Worm (Caenorhabditis elegans) whole organism, L4/young adult: ENCODE data around the gene C35D10.7.

Source experiments
- W03F9.2 ChIP-seq: fragments of 150-350 bp; optimal IDR thresholded peaks from 2 replicates; lab custom pipeline; 2014; ENCODE audit warnings: missing biosample characterization, missing genetic modification characterization
- dao-5 ChIP-seq: sonication (generic microtip); optimal IDR thresholded peaks from 2 replicates; lab custom pipeline; 2016; ENCODE audit warnings: missing genotype, missing genetic modification characterization, moderate library complexity, missing compliant biosample characterization
- him-1 ChIP-seq: sonication (generic microtip); optimal IDR thresholded peaks from 2 replicates; lab custom pipeline; 2016; ENCODE audit warnings: missing genotype, missing genetic modification reagents, missing genetic modification characterization, missing compliant biosample characterization

C35D10.7 gene

ce11 chrIII:4878281-4878680, 22.3 kb downstream of the C35D10.7 start, which contains the start of the genes tost-1 and arx-6:
Gene tost-1, minus strand, starts transcription at chrIII:4878311.
Gene arx-6, plus strand, starts transcription at chrIII:4878658.
- TF ChIP-seq dao-5 (tag; lab: Kevin White, UChicago) (no peak), W03F9.2 (tag; lab: Kevin White, UChicago) (no peak), him-1 (tag; lab: Kevin White, UChicago) (no peak)

ce11 chrIII:4879445-4879844, 23.5 kb downstream of the C35D10.7 start, which contains the start of gene C35D10.1:
Gene C35D10.1, plus strand, starts transcription at chrIII:4879745.
- TF ChIP-seq him-1 (tag; lab: Kevin White, UChicago) (no peak), W03F9.2 (tag; lab: Kevin White, UChicago) (no peak), dao-5 (tag; lab: Kevin White, UChicago) (no peak)

- TF ChIP-seq dao-5 (tag; lab: Kevin White, UChicago) (no peak), W03F9.2 (tag; lab: Kevin White, UChicago) (no peak)
Observed at ce11 chrIII:4881955-4882354, 26.0 kb downstream of the C35D10.7 start.

- TF ChIP-seq dao-5 (tag; lab: Kevin White, UChicago) (no peak), W03F9.2 (tag; lab: Kevin White, UChicago) (no peak), him-1 (tag; lab: Kevin White, UChicago) (no peak)
Observed at ce11 chrIII:4883429-4883828, 27.4 kb downstream of the C35D10.7 start, which contains the start of gene clec-5. Gene clec-5, minus strand, starts transcription at chrIII:4883606.

- no peak for TF ChIP-seq dao-5 (tag; lab: Kevin White, UChicago)
- no peak for TF ChIP-seq W03F9.2 (tag; lab: Kevin White, UChicago)
- TF ChIP-seq him-1 (tag; lab: Kevin White, UChicago): no peak
Observed at ce11 chrIII:4887291-4887690, 31.3 kb downstream of the C35D10.7 start, which contains the start of gene clec-6. Gene clec-6, minus strand, starts transcription at chrIII:4887444.

ce11 chrIII:4890997-4891396, 35.0 kb downstream of the C35D10.7 start, which contains the start of gene F26F4.5:
Gene F26F4.5, minus strand, starts transcription at chrIII:4891252.
- TF ChIP-seq him-1 (tag; lab: Kevin White, UChicago): no peak
- TF ChIP-seq W03F9.2 (tag; lab: Kevin White, UChicago): no peak
- TF ChIP-seq dao-5 (tag; lab: Kevin White, UChicago): no peak

ce11 chrIII:4893540-4893939, 37.5 kb downstream of the C35D10.7 start, which contains the start of gene F26F4.6:
Gene F26F4.6, minus strand, starts transcription at chrIII:4893640.
- TF ChIP-seq him-1 (tag; lab: Kevin White, UChicago) (no peak), W03F9.2 (tag; lab: Kevin White, UChicago) (no peak), dao-5 (tag; lab: Kevin White, UChicago) (no peak)

ce11 chrIII:4895313-4895712, 39.3 kb downstream of the C35D10.7 start:
- TF ChIP-seq W03F9.2 (tag; lab: Kevin White, UChicago) (no peak), dao-5 (tag; lab: Kevin White, UChicago) (no peak), him-1 (tag; lab: Kevin White, UChicago) (no peak)

- TF ChIP-seq dao-5 (tag; lab: Kevin White, UChicago): no peak
- no peak for TF ChIP-seq W03F9.2 (tag; lab: Kevin White, UChicago)
- no peak for TF ChIP-seq him-1 (tag; lab: Kevin White, UChicago)
Observed at ce11 chrIII:4899035-4899578, 43.1 kb downstream of the C35D10.7 start, which contains the start of gene nhl-2. Gene nhl-2, minus strand, starts transcription at chrIII:4899085.

ce11 chrIII:4899728-4900127, 43.7 kb downstream of the C35D10.7 start:
- TF ChIP-seq him-1 (tag; lab: Kevin White, UChicago): peak; percentile 98
- peak; percentile 95 for TF ChIP-seq W03F9.2 (tag; lab: Kevin White, UChicago)
- no peak for TF ChIP-seq dao-5 (tag; lab: Kevin White, UChicago)

- no peak for TF ChIP-seq W03F9.2 (tag; lab: Kevin White, UChicago)
- TF ChIP-seq him-1 (tag; lab: Kevin White, UChicago): no peak
- TF ChIP-seq dao-5 (tag; lab: Kevin White, UChicago): no peak
Observed at ce11 chrIII:4900260-4900659, 44.3 kb downstream of the C35D10.7 start, which contains the start of gene tag-340. Gene tag-340, plus strand, starts transcription at chrIII:4900508.

ce11 chrIII:4903784-4904183, 47.8 kb downstream of the C35D10.7 start, which contains the start of gene kbp-2:
Gene kbp-2, minus strand, starts transcription at chrIII:4903884.
- TF ChIP-seq him-1 (tag; lab: Kevin White, UChicago): no peak
- no peak for TF ChIP-seq W03F9.2 (tag; lab: Kevin White, UChicago)
- TF ChIP-seq dao-5 (tag; lab: Kevin White, UChicago): no peak

ce11 chrIII:4905405-4905804, 49.4 kb downstream of the C35D10.7 start, which contains the start of gene F26F4.8:
Gene F26F4.8, minus strand, starts transcription at chrIII:4905473.
- TF ChIP-seq W03F9.2 (tag; lab: Kevin White, UChicago): no peak
- TF ChIP-seq him-1 (tag; lab: Kevin White, UChicago): no peak
- no peak for TF ChIP-seq dao-5 (tag; lab: Kevin White, UChicago)
